Fruit fly (Drosophila melanogaster) whole organism, embryonic: Measurements from ENCODE around the gene Mettl5.

ENCODE experiments used
- ATbp ChIP-seq: fragments of 200-800 bp; sonication (Bioruptor generic); optimal IDR thresholded peaks from 2 replicates; lab custom pipeline; 2017; ENCODE audit warnings: missing biosample characterization, mild to moderate bottlenecking, missing genetic modification characterization, missing genetic modification reagents
- Bteb2 ChIP-seq: fragments of 200-800 bp; sonication (Bioruptor generic); optimal IDR thresholded peaks from 2 replicates; lab custom pipeline; 2016; ENCODE audit warnings: missing biosample characterization, missing genetic modification characterization
- CG11723 ChIP-seq: fragments of 200-800 bp; sonication (Bioruptor generic); optimal IDR thresholded peaks from 2 replicates; lab custom pipeline; 2017; ENCODE audit warnings: missing biosample characterization, mild to moderate bottlenecking, missing genetic modification characterization
- CG12236 ChIP-seq: fragments of 200-800 bp; sonication (Bioruptor generic); optimal IDR thresholded peaks from 2 replicates; lab custom pipeline; 2016; ENCODE audit warnings: missing biosample characterization, missing genetic modification characterization
- CG12299 ChIP-seq: fragments of 200-800 bp; sonication (Bioruptor generic); optimal IDR thresholded peaks from 2 replicates; lab custom pipeline; 2018; ENCODE audit warnings: missing biosample characterization, mild to moderate bottlenecking, missing genetic modification characterization
- CG12659 ChIP-seq: fragments of 200-800 bp; sonication (Bioruptor generic); optimal IDR thresholded peaks from 3 replicates; lab custom pipeline; 2017; ENCODE audit warnings: mild to moderate bottlenecking, missing biosample characterization, missing genetic modification reagents, missing genetic modification characterization
- CG12769 ChIP-seq: fragments of 200-800 bp; sonication (Bioruptor generic); optimal IDR thresholded peaks from 2 replicates; lab custom pipeline; 2019; ENCODE audit warnings: missing biosample characterization, mild to moderate bottlenecking, missing genetic modification characterization, moderate library complexity
- CG13287 ChIP-seq: fragments of 200-800 bp; sonication (Bioruptor generic); IDR thresholded peaks from 2 replicates; pipeline ENCODE4 v1.3.6; 2022; ENCODE audit warnings: missing biosample characterization, missing genetic modification characterization; ENCODE audit not compliant: partially characterized antibody
- CG13424 ChIP-seq: fragments of 200-800 bp; sonication (Bioruptor generic); optimal IDR thresholded peaks from 2 replicates; lab custom pipeline; 2019; ENCODE audit warnings: missing biosample characterization, mild to moderate bottlenecking, missing genetic modification characterization, moderate library complexity
- CG13624 ChIP-seq: fragments of 200-800 bp; sonication (Bioruptor generic); optimal IDR thresholded peaks from 2 replicates; lab custom pipeline; 2016; ENCODE audit warnings: missing biosample characterization, missing genetic modification characterization
- CG13775 ChIP-seq: fragments of 200-800 bp; sonication (Bioruptor generic); optimal IDR thresholded peaks from 3 replicates; lab custom pipeline; 2017; ENCODE audit warnings: missing biosample characterization, mild to moderate bottlenecking, missing genetic modification characterization
- CG14710 ChIP-seq: fragments of 200-800 bp; sonication (Bioruptor generic); optimal IDR thresholded peaks from 3 replicates; lab custom pipeline; 2019; ENCODE audit warnings: missing biosample characterization, mild to moderate bottlenecking, missing genetic modification characterization, moderate library complexity
- CG14965 ChIP-seq: fragments of 200-800 bp; sonication (Bioruptor generic); optimal IDR thresholded peaks from 2 replicates; lab custom pipeline; 2016; ENCODE audit warnings: missing biosample characterization, missing genetic modification characterization, borderline replicate concordance
- CG15269 ChIP-seq: fragments of 200-800 bp; sonication (Bioruptor generic); optimal IDR thresholded peaks from 2 replicates; lab custom pipeline; 2018; ENCODE audit warnings: missing biosample characterization, mild to moderate bottlenecking, missing genetic modification characterization, moderate library complexity
- CG17359 ChIP-seq: fragments of 200-800 bp; sonication (Bioruptor generic); optimal IDR thresholded peaks from 3 replicates; lab custom pipeline; 2018; ENCODE audit warnings: missing biosample characterization, mild to moderate bottlenecking, missing genetic modification characterization, moderate library complexity
- CG18764 ChIP-seq: fragments of 200-800 bp; sonication (Bioruptor generic); optimal IDR thresholded peaks from 3 replicates; lab custom pipeline; 2016; ENCODE audit warnings: missing biosample characterization, missing genetic modification characterization
- CG3407 ChIP-seq: fragments of 200-800 bp; sonication (Bioruptor generic); optimal IDR thresholded peaks from 2 replicates; lab custom pipeline; 2018; ENCODE audit warnings: missing biosample characterization, mild to moderate bottlenecking, missing genetic modification characterization
- CG5953 ChIP-seq: fragments of 200-800 bp; sonication (Bioruptor generic); IDR thresholded peaks from 2 replicates; pipeline ENCODE4 v1.3.6; 2022; ENCODE audit warnings: missing biosample characterization, missing genetic modification characterization
- CG6791 ChIP-seq: fragments of 200-800 bp; sonication (Bioruptor generic); IDR thresholded peaks from 3 replicates; pipeline ENCODE4 v1.3.6; 2022; ENCODE audit warnings: missing biosample characterization, missing genetic modification characterization; ENCODE audit not compliant: partially characterized antibody
- CG7556 ChIP-seq: fragments of 200-800 bp; sonication (Bioruptor generic); optimal IDR thresholded peaks from 2 replicates; lab custom pipeline; 2017; ENCODE audit warnings: missing biosample characterization, mild to moderate bottlenecking, missing genetic modification characterization
- CG7745 ChIP-seq: fragments of 200-800 bp; sonication (Bioruptor generic); optimal IDR thresholded peaks from 2 replicates; lab custom pipeline; 2018; ENCODE audit warnings: missing biosample characterization, mild to moderate bottlenecking, missing genetic modification characterization, moderate library complexity
- CG8359 ChIP-seq: fragments of 200-800 bp; sonication (Bioruptor generic); optimal IDR thresholded peaks from 2 replicates; lab custom pipeline; 2017; ENCODE audit warnings: missing biosample characterization, mild to moderate bottlenecking, missing genetic modification characterization, borderline replicate concordance
- CG9437 ChIP-seq: fragments of 200-800 bp; sonication (Bioruptor generic); optimal IDR thresholded peaks from 2 replicates; lab custom pipeline; 2018; ENCODE audit warnings: missing biosample characterization, mild to moderate bottlenecking, missing genetic modification characterization
- CG9797 ChIP-seq: fragments of 200-800 bp; sonication (Bioruptor generic); optimal IDR thresholded peaks from 3 replicates; lab custom pipeline; 2018; ENCODE audit warnings: missing biosample characterization, mild to moderate bottlenecking, missing genetic modification characterization
- CG9817 ChIP-seq: fragments of 200-800 bp; sonication (Bioruptor generic); optimal IDR thresholded peaks from 2 replicates; lab custom pipeline; 2018; ENCODE audit warnings: missing biosample characterization, mild to moderate bottlenecking, missing genetic modification characterization, moderate library complexity
- CHES-1-like ChIP-seq: fragments of 200-800 bp; sonication (Bioruptor generic); optimal IDR thresholded peaks from 2 replicates; lab custom pipeline; 2016; ENCODE audit warnings: missing biosample characterization, missing genetic modification characterization
- CTCF ChIP-seq: fragments of 200-800 bp; sonication (Bioruptor generic); optimal IDR thresholded peaks from 2 replicates; lab custom pipeline; 2017; ENCODE audit warnings: missing biosample characterization, mild to moderate bottlenecking, missing genetic modification characterization, moderate library complexity
- D ChIP-seq, 2 experiments: fragments of 200-800 bp in 1 of 2; fragments of >200 bp in 1 of 2; sonication (Bioruptor generic) in 1 of 2; optimal IDR thresholded peaks; 2 replicates in 1 of 2; 3 replicates in 1 of 2; lab custom pipeline; 2017; ENCODE audit warnings: mild to moderate bottlenecking in 1 of 2, missing biosample characterization in 1 of 2, missing genetic modification characterization in 1 of 2, missing genetic modification reagents in 1 of 2
- HHEX ChIP-seq: fragments of 200-800 bp; sonication (Bioruptor generic); optimal IDR thresholded peaks from 3 replicates; lab custom pipeline; 2017; ENCODE audit warnings: missing biosample characterization, mild to moderate bottlenecking, missing genetic modification characterization, missing genetic modification reagents
- Hr3 ChIP-seq: fragments of 200-800 bp; sonication (Bioruptor generic); optimal IDR thresholded peaks from 3 replicates; lab custom pipeline; 2016; ENCODE audit warnings: missing biosample characterization, missing genetic modification characterization
- Nf-YA ChIP-seq: fragments of 200-800 bp; sonication (Bioruptor generic); IDR thresholded peaks from 2 replicates; pipeline ENCODE4 v1.3.6; 2022; ENCODE audit warnings: missing biosample characterization, missing genetic modification characterization
- Nf-YC ChIP-seq: fragments of 200-800 bp; optimal IDR thresholded peaks from 3 replicates; lab custom pipeline; 2019; ENCODE audit warnings: missing biosample characterization, mild to moderate bottlenecking, missing genetic modification characterization, moderate library complexity
- Oaz ChIP-seq: fragments of 200-800 bp; sonication (Bioruptor generic); IDR thresholded peaks from 2 replicates; pipeline ENCODE4 v1.3.6; 2022; ENCODE audit warnings: missing biosample characterization, missing genetic modification characterization
- Opbp ChIP-seq: fragments of 200-800 bp; sonication (Bioruptor generic); IDR thresholded peaks from 3 replicates; pipeline ENCODE4 v1.3.6; 2022; ENCODE audit warnings: missing biosample characterization, missing genetic modification characterization; ENCODE audit not compliant: partially characterized antibody
- Scr ChIP-seq: fragments of 200-800 bp; sonication (Bioruptor generic); IDR thresholded peaks from 2 replicates; pipeline ENCODE4 v1.3.6; 2022; ENCODE audit warnings: missing biosample characterization, missing genetic modification characterization; ENCODE audit not compliant: partially characterized antibody
- Six4 ChIP-seq: fragments of 200-800 bp; sonication (Bioruptor generic); optimal IDR thresholded peaks from 2 replicates; lab custom pipeline; 2016; ENCODE audit warnings: missing biosample characterization, missing genetic modification characterization
- Stat92E ChIP-seq, 3 experiments: fragments of >200 bp in 2 of 3; fragments of 200-800 bp in 1 of 3; sonication (Bioruptor generic) in 1 of 3; optimal IDR thresholded peaks; 2 replicates each; lab custom pipeline; 2017 to 2019; ENCODE audit warnings: missing biosample characterization in 3 of 3, missing genetic modification characterization in 3 of 3, mild to moderate bottlenecking in 1 of 3, moderate library complexity in 1 of 3
- cad ChIP-seq: fragments of >200 bp; optimal IDR thresholded peaks from 2 replicates; lab custom pipeline; 2017; ENCODE audit warnings: missing biosample characterization, missing genetic modification characterization
- cas ChIP-seq: fragments of 200-800 bp; sonication (Bioruptor generic); IDR thresholded peaks from 2 replicates; pipeline ENCODE4 v1.3.6; 2022; ENCODE audit warnings: missing biosample characterization, missing genetic modification characterization
- fd96Cb ChIP-seq: fragments of 200-800 bp; sonication (Bioruptor generic); optimal IDR thresholded peaks from 2 replicates; lab custom pipeline; 2018; ENCODE audit warnings: missing biosample characterization, mild to moderate bottlenecking, missing genetic modification characterization, moderate library complexity
- gem ChIP-seq: fragments of 200-800 bp; sonication (Bioruptor generic); optimal IDR thresholded peaks from 2 replicates; lab custom pipeline; 2019; ENCODE audit warnings: missing biosample characterization, mild to moderate bottlenecking, missing genetic modification characterization, moderate library complexity
- mam ChIP-seq: fragments of 200-800 bp; sonication (Bioruptor generic); optimal IDR thresholded peaks from 3 replicates; lab custom pipeline; 2016; ENCODE audit warnings: missing biosample characterization, missing genetic modification characterization
- nerfin-1 ChIP-seq: fragments of 200-800 bp; sonication (Bioruptor generic); optimal IDR thresholded peaks from 3 replicates; lab custom pipeline; 2019; ENCODE audit warnings: missing biosample characterization, mild to moderate bottlenecking, missing genetic modification characterization, moderate library complexity
- pan ChIP-seq, 4 experiments: fragments of >200 bp in 3 of 4; fragments of 200-800 bp in 1 of 4; sonication (Bioruptor generic) in 1 of 4; optimal IDR thresholded peaks in 3 of 4; IDR thresholded peaks in 1 of 4; 2 replicates each; pipeline versions ENCODE4 v1.3.6 to Lab custom; 2017 to 2022; ENCODE audit warnings: missing biosample characterization in 2 of 4, missing genetic modification characterization in 2 of 4, mixed read lengths in 1 of 4
- prd ChIP-seq, 3 experiments: fragments of >200 bp in 2 of 3; fragments of 200-800 bp in 1 of 3; sonication (Bioruptor generic) in 1 of 3; optimal IDR thresholded peaks in 2 of 3; IDR thresholded peaks in 1 of 3; 2 replicates in 2 of 3; 3 replicates in 1 of 3; pipeline versions ENCODE4 v1.3.6 to Lab custom; 2017 to 2022; ENCODE audit warnings: missing biosample characterization in 1 of 3, missing genetic modification characterization in 1 of 3
- sd ChIP-seq: fragments of 200-800 bp; sonication (Bioruptor generic); optimal IDR thresholded peaks from 3 replicates; lab custom pipeline; 2018; ENCODE audit warnings: missing biosample characterization, mild to moderate bottlenecking, missing genetic modification characterization, moderate library complexity
- seq ChIP-seq: fragments of 200-800 bp; sonication (Bioruptor generic); IDR thresholded peaks from 2 replicates; pipeline ENCODE4 v1.3.6; 2022; ENCODE audit warnings: missing biosample characterization, missing genetic modification characterization
- shn ChIP-seq: fragments of 200-800 bp; sonication (Bioruptor generic); optimal IDR thresholded peaks from 3 replicates; lab custom pipeline; 2016; ENCODE audit warnings: missing biosample characterization, missing genetic modification characterization
- slp2 ChIP-seq: fragments of 200-800 bp; sonication (Bioruptor generic); optimal IDR thresholded peaks from 2 replicates; lab custom pipeline; 2016; ENCODE audit warnings: missing biosample characterization, missing genetic modification characterization

Gene Mettl5

dm6 chr3L:19294235-19294612 lies 30.7 kb downstream of the Mettl5 start, which contains the start of gene fal (continued):
- TF ChIP-seq Oaz (GFP tag; lab: Robert Waterston, UW) (no peak), CG12659 (GFP tag; lab: Kevin White, UChicago) (no peak), fd96Cb (tag; lab: Kevin White, UChicago) (no peak), CG13624 (no peak), Six4 (GFP tag; lab: Kevin White, UChicago) (no peak), CG18764 (GFP tag; lab: Kevin White, UChicago) (no peak), HHEX (no peak), ATbp (GFP tag; lab: Kevin White, UChicago) (no peak), Nf-YC (no peak), cas (no peak), Opbp (GFP tag; lab: Robert Waterston, UW) (peak; percentile 66; the same call in 2 of the 3 replicates), CG14710 (tag; lab: Kevin White, UChicago) (peak; percentile 55), D (optimal IDR thresholded peaks at IDR 0.05; lab: Kevin White, UChicago) (no peak), D (GFP tag; optimal IDR thresholded peaks at IDR 0.05; lab: Kevin White, UChicago) (no peak), CG8359 (GFP tag; lab: Kevin White, UChicago) (no peak), nerfin-1 (no peak), CG14965 (GFP tag; lab: Kevin White, UChicago) (no peak), CHES-1-like (no peak), CG12769 (no peak), CG3407 (GFP tag; lab: Kevin White, UChicago) (no peak), prd (optimal IDR thresholded peaks at IDR 0.05; lab: Kevin White, UChicago) (no peak), prd (GFP tag; IDR thresholded peaks at IDR 0.05; lab: Robert Waterston, UW) (0 out of 3 replicates have a peak, but pooled peaks have one; percentile 34), pan (optimal IDR thresholded peaks at IDR 0.05; lab: Kevin White, UChicago) (no peak), pan (GFP tag; optimal IDR thresholded peaks at IDR 0.05 in 1 of 2, IDR thresholded peaks at IDR 0.05 in 1 of 2) (peak in 1 of 2 experiments; percentile 16), Hr3 (GFP tag; lab: Kevin White, UChicago) (peak; percentile 43), CG17359 (tag; lab: Kevin White, UChicago) (no peak), cad (no peak), CG5953 (GFP tag; lab: Robert Waterston, UW) (no peak), Scr (GFP tag; lab: Robert Waterston, UW) (peak; percentile 55; the same call in 1 of the 2 replicates), seq (no peak), CG11723 (GFP tag; lab: Kevin White, UChicago) (no peak), CG12236 (GFP tag; lab: Kevin White, UChicago) (no peak), CG7745 (tag; lab: Kevin White, UChicago) (no peak), mam (GFP tag; lab: Kevin White, UChicago) (peak; percentile 7), CG13424 (tag; lab: Kevin White, UChicago) (no peak), Nf-YA (GFP tag; lab: Robert Waterston, UW) (no peak), CG9817 (tag; lab: Kevin White, UChicago) (peak; percentile 27), shn (GFP tag; lab: Kevin White, UChicago) (no peak), CG9437 (GFP tag; lab: Kevin White, UChicago) (no peak), CG13775 (GFP tag; lab: Kevin White, UChicago) (no peak), CG6791 (GFP tag; lab: Robert Waterston, UW) (peak; percentile 71), gem (tag; lab: Kevin White, UChicago) (no peak), CG9797 (GFP tag; lab: Kevin White, UChicago) (peak; percentile 32), CTCF (peak; percentile 95), CG13287 (peak; percentile 67), sd (tag; lab: Kevin White, UChicago) (no peak), CG15269 (no peak), Stat92E (GFP tag; optimal IDR thresholded peaks at IDR 0.05; lab: Kevin White, UChicago) (no peak), slp2 (GFP tag; lab: Kevin White, UChicago) (no peak), CG7556 (GFP tag; lab: Kevin White, UChicago) (no peak), Bteb2 (GFP tag; lab: Kevin White, UChicago) (no peak), CG12299 (tag; lab: Kevin White, UChicago) (no peak)
